Worm (Caenorhabditis elegans) whole organism, L3 larva: ENCODE measurements around the gene D2096.10.

Experiments
- R02D3.7 ChIP-seq: fragments of 150-350 bp; optimal IDR thresholded peaks from 2 replicates; lab custom pipeline; 2014; ENCODE audit warnings: missing biosample characterization, missing genetic modification characterization
- ZK546.5 ChIP-seq: sonication (generic microtip); optimal IDR thresholded peaks from 2 replicates; lab custom pipeline; 2017; ENCODE audit warnings: missing biosample characterization, missing genetic modification characterization
- aly-2 ChIP-seq: fragments of 150-350 bp; optimal IDR thresholded peaks from 2 replicates; lab custom pipeline; 2014; ENCODE audit warnings: missing biosample characterization, missing genetic modification characterization
- ama-1 ChIP-seq: fragments of 150-350 bp; optimal IDR thresholded peaks from 2 replicates; lab custom pipeline; 2018
- ceh-16 ChIP-seq: sonication (generic microtip); optimal IDR thresholded peaks from 2 replicates; lab custom pipeline; 2017; ENCODE audit warnings: missing biosample characterization, missing genetic modification characterization
- ceh-28 ChIP-seq: fragments of 150-350 bp; optimal IDR thresholded peaks from 2 replicates; lab custom pipeline; 2014; ENCODE audit warnings: missing biosample characterization, missing genetic modification reagents, missing genetic modification characterization
- ceh-82 ChIP-seq: fragments of 150-350 bp; optimal IDR thresholded peaks from 2 replicates; lab custom pipeline; 2014; ENCODE audit warnings: missing biosample characterization, missing genetic modification characterization
- ceh-9 ChIP-seq: sonication (generic microtip); optimal IDR thresholded peaks from 2 replicates; lab custom pipeline; 2018; ENCODE audit warnings: missing biosample characterization, missing genetic modification characterization
- daf-12 ChIP-seq: fragments of 150-350 bp; optimal IDR thresholded peaks from 2 replicates; lab custom pipeline; 2014; ENCODE audit warnings: missing biosample characterization, missing genetic modification reagents, missing genetic modification characterization
- egl-27 ChIP-seq: sonication (generic microtip); optimal IDR thresholded peaks from 4 replicates; lab custom pipeline; 2017; ENCODE audit warnings: missing biosample characterization, missing genetic modification reagents, missing genetic modification characterization
- egl-5 ChIP-seq: fragments of 150-350 bp; optimal IDR thresholded peaks from 2 replicates; lab custom pipeline; 2017; ENCODE audit warnings: missing biosample characterization, missing genetic modification reagents, missing genetic modification characterization, inconsistent platforms
- elt-1 ChIP-seq: fragments of 150-350 bp; optimal IDR thresholded peaks from 2 replicates; lab custom pipeline; 2014; ENCODE audit warnings: missing biosample characterization, missing genetic modification characterization
- elt-2 ChIP-seq: sonication (generic microtip); optimal IDR thresholded peaks from 2 replicates; lab custom pipeline; 2016; ENCODE audit warnings: missing genetic modification reagents, mild to moderate bottlenecking, missing genetic modification characterization, missing compliant biosample characterization
- elt-3 ChIP-seq, 3 experiments: fragments of 150-350 bp in 1 of 3; sonication (generic microtip) in 2 of 3; optimal IDR thresholded peaks; 2 replicates in 2 of 3; 4 replicates in 1 of 3; lab custom pipeline; 2014 to 2017; ENCODE audit warnings: missing biosample characterization in 3 of 3, missing genetic modification characterization in 3 of 3
- eor-1 ChIP-seq, 2 experiments: fragments of 150-350 bp; optimal IDR thresholded peaks; 2 replicates each; lab custom pipeline; 2014 to 2018; ENCODE audit warnings: missing biosample characterization in 2 of 2, missing genetic modification characterization in 2 of 2
- fkh-2 ChIP-seq: fragments of 150-350 bp; optimal IDR thresholded peaks from 2 replicates; lab custom pipeline; 2014; ENCODE audit warnings: missing biosample characterization, missing genetic modification reagents, missing genetic modification characterization
- fos-1 ChIP-seq: fragments of 150-350 bp; optimal IDR thresholded peaks from 2 replicates; lab custom pipeline; 2014; ENCODE audit warnings: missing biosample characterization, missing genetic modification characterization
- hmg-11 ChIP-seq: sonication (generic microtip); optimal IDR thresholded peaks from 2 replicates; lab custom pipeline; 2016; ENCODE audit warnings: missing genetic modification characterization, missing compliant biosample characterization
- jun-1 ChIP-seq: fragments of 150-350 bp; optimal IDR thresholded peaks from 2 replicates; lab custom pipeline; 2014; ENCODE audit warnings: missing biosample characterization, missing genetic modification reagents, missing genetic modification characterization
- lin-15B ChIP-seq: fragments of 150-350 bp; optimal IDR thresholded peaks from 2 replicates; lab custom pipeline; 2014; ENCODE audit warnings: missing biosample characterization, missing genetic modification characterization
- lin-39 ChIP-seq: fragments of 150-350 bp; optimal IDR thresholded peaks from 2 replicates; lab custom pipeline; 2018; ENCODE audit warnings: missing biosample characterization, missing genetic modification reagents, missing genetic modification characterization
- lsy-12 ChIP-seq: sonication (generic microtip); optimal IDR thresholded peaks from 2 replicates; lab custom pipeline; 2016; ENCODE audit warnings: mild to moderate bottlenecking, missing genetic modification characterization, missing compliant biosample characterization
- mml-1 ChIP-seq: fragments of 150-350 bp; sonication (generic microtip); optimal IDR thresholded peaks from 3 replicates; lab custom pipeline; 2014; ENCODE audit warnings: missing biosample characterization, missing genetic modification characterization
- nfya-1 ChIP-seq: sonication (generic microtip); optimal IDR thresholded peaks from 2 replicates; lab custom pipeline; 2017; ENCODE audit warnings: missing genetic modification characterization, mild to moderate bottlenecking, missing compliant biosample characterization, antibody characterized with exemption, moderate library complexity; ENCODE audit not compliant: insufficient read depth
- nhr-11 ChIP-seq: fragments of 150-350 bp; optimal IDR thresholded peaks from 2 replicates; lab custom pipeline; 2014; ENCODE audit warnings: missing biosample characterization, missing genetic modification characterization
- nhr-12 ChIP-seq: fragments of 150-350 bp; optimal IDR thresholded peaks from 2 replicates; lab custom pipeline; 2014; ENCODE audit warnings: missing biosample characterization, missing genetic modification characterization
- nhr-23 ChIP-seq: fragments of 150-350 bp; optimal IDR thresholded peaks from 2 replicates; lab custom pipeline; 2014; ENCODE audit warnings: missing biosample characterization, missing genetic modification reagents, missing genetic modification characterization
- nhr-25 ChIP-seq: sonication (generic microtip); optimal IDR thresholded peaks from 2 replicates; lab custom pipeline; 2017; ENCODE audit warnings: missing biosample characterization, missing genetic modification characterization
- nhr-28 ChIP-seq: fragments of 150-350 bp; optimal IDR thresholded peaks from 2 replicates; lab custom pipeline; 2014; ENCODE audit warnings: missing biosample characterization, missing genetic modification characterization
- nhr-43 ChIP-seq: sonication (generic microtip); optimal IDR thresholded peaks from 2 replicates; lab custom pipeline; 2016; ENCODE audit warnings: mild to moderate bottlenecking, missing genetic modification characterization, missing compliant biosample characterization; ENCODE audit not compliant: poor library complexity, severe bottlenecking
- nhr-67 ChIP-seq: fragments of 150-350 bp; optimal IDR thresholded peaks from 2 replicates; lab custom pipeline; 2014; ENCODE audit warnings: missing biosample characterization, missing genetic modification characterization
- nhr-76 ChIP-seq: fragments of 150-350 bp; sonication (generic microtip); optimal IDR thresholded peaks from 5 replicates; lab custom pipeline; 2014; ENCODE audit warnings: missing biosample characterization, missing genetic modification characterization
- pha-4 ChIP-seq: fragments of 150-350 bp; optimal IDR thresholded peaks from 2 replicates; lab custom pipeline; 2014; ENCODE audit warnings: missing biosample characterization, missing genetic modification reagents, missing genetic modification characterization
- pqm-1 ChIP-seq: fragments of 150-350 bp; optimal IDR thresholded peaks from 2 replicates; lab custom pipeline; 2017; ENCODE audit warnings: missing biosample characterization, missing genetic modification characterization, inconsistent platforms
- skn-1 ChIP-seq: fragments of 150-350 bp; optimal IDR thresholded peaks from 2 replicates; lab custom pipeline; 2014; ENCODE audit warnings: missing biosample characterization, missing genetic modification characterization
- snpc-4 ChIP-seq: fragments of 150-350 bp; optimal IDR thresholded peaks from 2 replicates; lab custom pipeline; 2014; ENCODE audit warnings: missing biosample characterization, missing genetic modification characterization
- tbx-2 ChIP-seq: sonication (generic microtip); optimal IDR thresholded peaks from 2 replicates; lab custom pipeline; 2016; ENCODE audit warnings: mild to moderate bottlenecking, missing genetic modification characterization, missing compliant biosample characterization
- unc-39 ChIP-seq: sonication (generic microtip); optimal IDR thresholded peaks from 4 replicates; lab custom pipeline; 2017; ENCODE audit warnings: missing biosample characterization, missing genetic modification characterization
- ztf-11 ChIP-seq: fragments of 150-350 bp; optimal IDR thresholded peaks from 2 replicates; lab custom pipeline; 2014; ENCODE audit warnings: missing biosample characterization, missing genetic modification characterization
- ztf-4 ChIP-seq: fragments of 150-350 bp; optimal IDR thresholded peaks from 2 replicates; lab custom pipeline; 2014; ENCODE audit warnings: missing biosample characterization, missing genetic modification characterization

The D2096.10 gene

DNA sequence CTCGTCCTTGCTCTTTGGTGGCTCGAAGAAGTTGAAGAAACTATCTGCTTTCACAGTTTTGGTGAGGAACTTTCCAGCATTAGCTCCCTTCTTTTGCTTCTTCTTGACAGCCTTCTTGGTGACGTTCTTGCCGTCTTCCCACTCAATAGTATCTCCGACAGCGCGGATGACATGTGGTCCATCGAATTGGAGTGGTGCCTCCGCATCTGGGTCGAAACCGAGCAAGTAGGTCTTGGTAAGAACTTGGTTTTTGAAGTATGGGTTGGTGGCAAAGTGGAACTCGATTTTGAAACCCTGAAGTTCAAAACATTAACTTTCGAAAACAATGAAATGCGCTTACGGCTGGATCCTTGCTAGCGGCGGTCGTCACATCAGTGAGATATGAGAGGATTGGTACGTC, 10.8 kb downstream of the D2096.10 start:
- TF ChIP-seq ZK546.5 (tag; lab: Kevin White, UChicago) (no peak), tbx-2 (tag; lab: Kevin White, UChicago) (no peak), aly-2 (no peak), ztf-11 (tag; lab: Kevin White, UChicago) (no peak), ama-1 (no peak), elt-2 (no peak), egl-5 (tag; lab: Kevin White, UChicago) (no peak), nhr-12 (no peak), mml-1 (no peak), fos-1 (tag; lab: Kevin White, UChicago) (no peak)

DNA sequence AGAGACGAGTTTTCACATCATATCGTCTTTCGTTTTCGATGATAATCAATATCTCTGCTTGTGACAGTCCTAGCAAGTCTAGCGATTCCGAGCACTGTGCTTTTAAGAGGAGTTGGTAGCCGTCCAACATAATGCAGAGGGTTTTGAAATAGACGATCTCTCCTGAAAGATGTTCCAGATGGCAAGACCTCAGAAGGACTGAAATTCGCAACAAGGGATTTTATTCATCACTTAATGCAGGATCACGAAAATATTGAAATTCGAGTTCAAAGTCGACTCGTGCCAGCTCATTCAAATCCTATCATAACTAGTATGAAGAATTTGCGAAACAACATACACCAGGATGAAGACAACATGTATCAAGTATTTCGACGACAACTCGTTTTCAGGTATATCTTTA, 11.5 kb downstream of the D2096.10 start, which contains the start of gene D2096.7:
D2096.7 (minus strand) TSS at position 130 of the 400 bp plus-strand sequence.
- TF ChIP-seq lsy-12 (tag; lab: Kevin White, UChicago), result peak; percentile 6
- no peak for TF ChIP-seq lin-15B (tag; lab: Kevin White, UChicago)
- peak; percentile 2 for TF ChIP-seq elt-2
- peak; percentile 31 for TF ChIP-seq nhr-43 (tag; lab: Kevin White, UChicago)
- no peak for TF ChIP-seq R02D3.7 (tag; lab: Kevin White, UChicago)
- TF ChIP-seq ztf-4, result peak; percentile 47
- TF ChIP-seq mml-1, result no peak
- TF ChIP-seq daf-12 (tag; lab: Kevin White, UChicago), result no peak
- peak; percentile 77 for TF ChIP-seq ama-1

- no peak for TF ChIP-seq unc-39 (tag; lab: Kevin White, UChicago)
- TF ChIP-seq egl-5 (tag; lab: Kevin White, UChicago), result no peak
- no peak for TF ChIP-seq hmg-11
- TF ChIP-seq lin-39, result no peak
- TF ChIP-seq jun-1, result no peak
- no peak for TF ChIP-seq nhr-67 (tag; lab: Kevin White, UChicago)
- no peak for TF ChIP-seq elt-1
- peak; percentile 44 for TF ChIP-seq nfya-1
- TF ChIP-seq pha-4, result peak; percentile 55
- no peak for TF ChIP-seq mml-1
- TF ChIP-seq elt-2, result no peak
- no peak for TF ChIP-seq egl-27 (tag; lab: Kevin White, UChicago)
- TF ChIP-seq lsy-12 (tag; lab: Kevin White, UChicago), result no peak
Observed at ce11 chrIV:8376923-8377322, 12.1 kb downstream of the D2096.10 start.

DNA sequence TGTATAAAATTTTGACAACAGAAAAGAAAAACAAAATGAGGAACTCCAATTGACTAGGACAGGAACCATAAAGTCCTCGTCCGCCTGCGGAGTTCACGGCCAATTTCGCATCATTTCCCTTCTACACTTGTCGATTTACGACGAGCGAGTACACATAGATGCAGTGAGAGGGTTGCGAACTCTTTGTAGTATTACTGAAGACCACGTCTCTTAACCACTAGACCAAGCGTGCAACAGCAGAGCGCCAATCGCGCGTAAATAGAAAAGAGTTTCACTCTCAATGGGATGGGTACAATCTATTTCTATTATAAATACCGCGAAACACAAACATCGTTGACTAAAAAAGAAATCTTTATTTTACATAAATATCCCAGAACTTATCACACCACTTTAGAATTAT, 13.7 kb downstream of the D2096.10 start:
- TF ChIP-seq lin-39 (peak; percentile 90), unc-39 (tag; lab: Kevin White, UChicago) (no peak), egl-27 (tag; lab: Kevin White, UChicago) (peak; percentile 7), pha-4 (peak; percentile 88), nhr-43 (tag; lab: Kevin White, UChicago) (peak; percentile 81), daf-12 (tag; lab: Kevin White, UChicago) (no peak), egl-5 (tag; lab: Kevin White, UChicago) (peak; percentile 71), ceh-9 (tag; lab: Kevin White, UChicago) (no peak), elt-3 (tag; optimal IDR thresholded peaks at IDR 0.05; lab: Kevin White, UChicago) (no peak), nfya-1 (peak; percentile 80), tbx-2 (tag; lab: Kevin White, UChicago) (peak; percentile 59), ama-1 (peak; percentile 84), nhr-11 (tag; lab: Kevin White, UChicago) (no peak), ceh-16 (tag; lab: Kevin White, UChicago) (no peak), snpc-4 (peak; percentile 63), lsy-12 (tag; lab: Kevin White, UChicago) (peak; percentile 79), elt-2 (peak; percentile 66), nhr-76 (no peak), skn-1 (tag; lab: Kevin White, UChicago) (peak; percentile 57), mml-1 (no peak), ceh-28 (no peak), lin-15B (tag; lab: Kevin White, UChicago) (peak; percentile 59), nhr-25 (tag; lab: Kevin White, UChicago) (peak; percentile 59), ztf-11 (tag; lab: Kevin White, UChicago) (no peak), nhr-28 (tag; lab: Kevin White, UChicago) (no peak), ztf-4 (peak; percentile 30), jun-1 (peak; percentile 55), pqm-1 (tag; lab: Kevin White, UChicago) (peak; percentile 72), R02D3.7 (tag; lab: Kevin White, UChicago) (peak; percentile 79), fkh-2 (tag; lab: Kevin White, UChicago) (no peak), fos-1 (tag; lab: Kevin White, UChicago) (no peak), nhr-23 (peak; percentile 56), nhr-67 (tag; lab: Kevin White, UChicago) (no peak), ceh-82 (tag; lab: Kevin White, UChicago) (peak; percentile 18), nhr-12 (no peak), eor-1 (tag; optimal IDR thresholded peaks at IDR 0.05; lab: Kevin White, UChicago) (no peak), ZK546.5 (tag; lab: Kevin White, UChicago) (no peak)
